Fruit fly (Drosophila melanogaster) whole organism, embryonic: ENCODE measurements around the gene Synd.

Experiments used
- Atf6 ChIP-seq: fragments of 200-800 bp; sonication (Bioruptor generic); IDR thresholded peaks from 2 replicates; pipeline ENCODE4 v1.3.6; 2022; ENCODE audit warnings: missing biosample characterization, missing genetic modification characterization
- Awh ChIP-seq: fragments of 200-800 bp; sonication (Bioruptor generic); IDR thresholded peaks from 2 replicates; pipeline ENCODE4, ENCODE4 v1.3.6; 2022; ENCODE audit warnings: missing biosample characterization, missing genetic modification characterization
- Bteb2 ChIP-seq: fragments of 200-800 bp; sonication (Bioruptor generic); optimal IDR thresholded peaks from 2 replicates; lab custom pipeline; 2016; ENCODE audit warnings: missing biosample characterization, missing genetic modification characterization
- CG10209 ChIP-seq: fragments of 200-800 bp; sonication (Bioruptor generic); optimal IDR thresholded peaks from 3 replicates; lab custom pipeline; 2017; ENCODE audit warnings: missing biosample characterization, mild to moderate bottlenecking, missing genetic modification characterization, missing genetic modification reagents
- CG11504 ChIP-seq: fragments of 200-800 bp; sonication (Bioruptor generic); optimal IDR thresholded peaks from 3 replicates; lab custom pipeline; 2019; ENCODE audit warnings: missing biosample characterization, mild to moderate bottlenecking, missing genetic modification characterization, moderate library complexity
- CG11695 ChIP-seq: fragments of 200-800 bp; sonication (Bioruptor generic); IDR thresholded peaks from 3 replicates; pipeline ENCODE4 v1.3.6; 2022; ENCODE audit warnings: missing biosample characterization, missing genetic modification characterization
- CG12659 ChIP-seq: fragments of 200-800 bp; sonication (Bioruptor generic); optimal IDR thresholded peaks from 3 replicates; lab custom pipeline; 2017; ENCODE audit warnings: mild to moderate bottlenecking, missing biosample characterization, missing genetic modification reagents, missing genetic modification characterization
- CG13296 ChIP-seq: fragments of 200-800 bp; sonication (Bioruptor generic); optimal IDR thresholded peaks from 3 replicates; lab custom pipeline; 2018; ENCODE audit warnings: missing biosample characterization, mild to moderate bottlenecking, missing genetic modification characterization
- CG15269 ChIP-seq: fragments of 200-800 bp; sonication (Bioruptor generic); optimal IDR thresholded peaks from 2 replicates; lab custom pipeline; 2018; ENCODE audit warnings: missing biosample characterization, mild to moderate bottlenecking, missing genetic modification characterization, moderate library complexity
- CG1647 ChIP-seq: fragments of 200-800 bp; sonication (Bioruptor generic); optimal IDR thresholded peaks from 3 replicates; lab custom pipeline; 2016; ENCODE audit warnings: missing biosample characterization, missing genetic modification characterization
- CG16815 ChIP-seq: fragments of 200-800 bp; sonication (Bioruptor generic); optimal IDR thresholded peaks from 3 replicates; lab custom pipeline; 2017; ENCODE audit warnings: missing biosample characterization, mild to moderate bottlenecking, missing genetic modification characterization
- CG18262 ChIP-seq: fragments of 200-800 bp; optimal IDR thresholded peaks from 3 replicates; lab custom pipeline; 2019; ENCODE audit warnings: missing biosample characterization, mild to moderate bottlenecking, missing genetic modification characterization, moderate library complexity
- CG2120 ChIP-seq: fragments of 200-800 bp; sonication (Bioruptor generic); optimal IDR thresholded peaks from 3 replicates; lab custom pipeline; 2016; ENCODE audit warnings: missing biosample characterization, missing genetic modification characterization
- CG2202 ChIP-seq: fragments of 200-800 bp; sonication (Bioruptor generic); optimal IDR thresholded peaks from 2 replicates; lab custom pipeline; 2018; ENCODE audit warnings: missing biosample characterization, mild to moderate bottlenecking, missing genetic modification characterization
- CG30403 ChIP-seq: fragments of 200-800 bp; sonication (Bioruptor generic); optimal IDR thresholded peaks from 3 replicates; lab custom pipeline; 2016; ENCODE audit warnings: missing biosample characterization, missing genetic modification characterization
- CG3281 ChIP-seq: fragments of 200-800 bp; sonication (Bioruptor generic); optimal IDR thresholded peaks from 3 replicates; lab custom pipeline; 2017; ENCODE audit warnings: missing biosample characterization, mild to moderate bottlenecking, missing genetic modification characterization
- CG4730 ChIP-seq: fragments of 200-800 bp; sonication (Bioruptor generic); IDR thresholded peaks from 2 replicates; pipeline ENCODE4 v1.3.6; 2022; ENCODE audit warnings: missing biosample characterization, missing genetic modification characterization
- CG7556 ChIP-seq: fragments of 200-800 bp; sonication (Bioruptor generic); optimal IDR thresholded peaks from 2 replicates; lab custom pipeline; 2017; ENCODE audit warnings: missing biosample characterization, mild to moderate bottlenecking, missing genetic modification characterization
- CG9437 ChIP-seq: fragments of 200-800 bp; sonication (Bioruptor generic); optimal IDR thresholded peaks from 2 replicates; lab custom pipeline; 2018; ENCODE audit warnings: missing biosample characterization, mild to moderate bottlenecking, missing genetic modification characterization
- CoRest ChIP-seq: fragments of 200-800 bp; sonication (Bioruptor generic); optimal IDR thresholded peaks from 3 replicates; lab custom pipeline; 2018; ENCODE audit warnings: missing biosample characterization, mild to moderate bottlenecking, missing genetic modification characterization, moderate library complexity
- D19A ChIP-seq: fragments of 200-800 bp; optimal IDR thresholded peaks from 3 replicates; lab custom pipeline; 2019; ENCODE audit warnings: missing biosample characterization, mild to moderate bottlenecking, missing genetic modification characterization, moderate library complexity
- Drgx ChIP-seq: fragments of 200-800 bp; sonication (Bioruptor generic); IDR thresholded peaks from 2 replicates; pipeline ENCODE4 v1.3.6; 2022; ENCODE audit warnings: missing biosample characterization, missing genetic modification characterization
- Fer1 ChIP-seq: fragments of 200-800 bp; sonication (Bioruptor generic); optimal IDR thresholded peaks from 2 replicates; lab custom pipeline; 2017; ENCODE audit warnings: missing biosample characterization, mild to moderate bottlenecking, missing genetic modification characterization
- Fer3 ChIP-seq: fragments of 200-800 bp; sonication (Bioruptor generic); optimal IDR thresholded peaks from 2 replicates; lab custom pipeline; 2018; ENCODE audit warnings: missing biosample characterization, mild to moderate bottlenecking, missing genetic modification characterization, moderate library complexity
- Gug ChIP-seq: fragments of 200-800 bp; sonication (Bioruptor generic); IDR thresholded peaks from 4 replicates; pipeline ENCODE4 v1.3.6; 2022; ENCODE audit warnings: missing biosample characterization, missing genetic modification characterization
- HHEX ChIP-seq: fragments of 200-800 bp; sonication (Bioruptor generic); optimal IDR thresholded peaks from 3 replicates; lab custom pipeline; 2017; ENCODE audit warnings: missing biosample characterization, mild to moderate bottlenecking, missing genetic modification characterization, missing genetic modification reagents
- Hmx ChIP-seq: fragments of 200-800 bp; sonication (Bioruptor generic); optimal IDR thresholded peaks from 2 replicates; lab custom pipeline; 2016; ENCODE audit warnings: missing biosample characterization, missing genetic modification characterization
- Hr51 ChIP-seq, 2 experiments: fragments of 200-800 bp; sonication (Bioruptor generic); optimal IDR thresholded peaks; 2 replicates in 1 of 2; 3 replicates in 1 of 2; lab custom pipeline; 2016 to 2018; ENCODE audit warnings: missing biosample characterization in 2 of 2, missing genetic modification characterization in 2 of 2, mild to moderate bottlenecking in 1 of 2, moderate library complexity in 1 of 2
- MESR4 ChIP-seq: fragments of 200-800 bp; sonication (Bioruptor generic); optimal IDR thresholded peaks from 2 replicates; lab custom pipeline; 2018; ENCODE audit warnings: missing biosample characterization, mild to moderate bottlenecking, missing genetic modification characterization, moderate library complexity
- Meics ChIP-seq: fragments of 200-800 bp; sonication (Bioruptor generic); optimal IDR thresholded peaks from 2 replicates; lab custom pipeline; 2017; ENCODE audit warnings: missing biosample characterization, mild to moderate bottlenecking, missing genetic modification characterization
- NfI ChIP-seq: fragments of 200-800 bp; sonication (Bioruptor generic); optimal IDR thresholded peaks from 3 replicates; lab custom pipeline; 2018; ENCODE audit warnings: missing biosample characterization, mild to moderate bottlenecking, missing genetic modification characterization, moderate library complexity
- Rfx ChIP-seq: fragments of 200-800 bp; sonication (Bioruptor generic); IDR thresholded peaks from 2 replicates; pipeline ENCODE4 v1.3.6; 2022; ENCODE audit warnings: missing biosample characterization, missing genetic modification characterization
- Taf1 ChIP-seq: fragments of 200-800 bp; sonication (Bioruptor generic); IDR thresholded peaks from 2 replicates; pipeline ENCODE4 v1.3.6; 2022; ENCODE audit warnings: missing biosample characterization, missing genetic modification characterization
- az2 ChIP-seq: fragments of 200-800 bp; sonication (Bioruptor generic); optimal IDR thresholded peaks from 3 replicates; lab custom pipeline; 2016; ENCODE audit warnings: missing biosample characterization, missing genetic modification characterization
- bcd ChIP-seq: fragments of 200-800 bp; sonication (Bioruptor generic); optimal IDR thresholded peaks from 2 replicates; lab custom pipeline; 2017; ENCODE audit warnings: missing biosample characterization, mild to moderate bottlenecking, missing genetic modification characterization
- cwo ChIP-seq: fragments of 200-800 bp; sonication (Bioruptor generic); optimal IDR thresholded peaks from 3 replicates; lab custom pipeline; 2017; ENCODE audit warnings: missing biosample characterization, missing genetic modification characterization, mild to moderate bottlenecking, moderate library complexity, missing genetic modification reagents
- dmrt99B ChIP-seq: fragments of 200-800 bp; sonication (Bioruptor generic); optimal IDR thresholded peaks from 2 replicates; lab custom pipeline; 2018; ENCODE audit warnings: missing biosample characterization, mild to moderate bottlenecking, missing genetic modification characterization, moderate library complexity
- eve ChIP-seq, 2 experiments: fragments of >200 bp; optimal IDR thresholded peaks; 2 replicates each; lab custom pipeline; 2017; ENCODE audit warnings: missing biosample characterization in 2 of 2, missing genetic modification characterization in 2 of 2
- eyg ChIP-seq: fragments of 200-800 bp; sonication (Bioruptor generic); optimal IDR thresholded peaks from 3 replicates; lab custom pipeline; 2016; ENCODE audit warnings: missing biosample characterization, missing genetic modification characterization
- fd96Cb ChIP-seq: fragments of 200-800 bp; sonication (Bioruptor generic); optimal IDR thresholded peaks from 2 replicates; lab custom pipeline; 2018; ENCODE audit warnings: missing biosample characterization, mild to moderate bottlenecking, missing genetic modification characterization, moderate library complexity
- inv ChIP-seq: fragments of 200-800 bp; sonication (Bioruptor generic); IDR thresholded peaks from 2 replicates; pipeline ENCODE4 v1.3.6; 2022; ENCODE audit warnings: missing biosample characterization, missing genetic modification characterization; ENCODE audit not compliant: partially characterized antibody
- ken ChIP-seq: fragments of 200-800 bp; sonication (Bioruptor generic); IDR thresholded peaks from 3 replicates; pipeline ENCODE4 v1.3.6; 2022; ENCODE audit warnings: missing biosample characterization, missing genetic modification characterization
- odd ChIP-seq: fragments of 200-800 bp; sonication (Bioruptor generic); optimal IDR thresholded peaks from 2 replicates; lab custom pipeline; 2017; ENCODE audit warnings: missing biosample characterization, mild to moderate bottlenecking, missing genetic modification characterization
- pnt ChIP-seq: fragments of 200-800 bp; sonication (Bioruptor generic); optimal IDR thresholded peaks from 3 replicates; lab custom pipeline; 2016; ENCODE audit warnings: missing biosample characterization, missing genetic modification characterization
- row ChIP-seq: fragments of 200-800 bp; sonication (Bioruptor generic); IDR thresholded peaks from 3 replicates; pipeline ENCODE4 v1.3.6; 2022; ENCODE audit warnings: missing biosample characterization, missing genetic modification characterization
- sens ChIP-seq: fragments of 200-800 bp; sonication (Bioruptor generic); peaks from one replicate; lab custom pipeline; 2016; ENCODE audit warnings: missing biosample characterization, missing genetic modification characterization
- tio ChIP-seq: fragments of 200-800 bp; sonication (Bioruptor generic); optimal IDR thresholded peaks from 2 replicates; lab custom pipeline; 2017; ENCODE audit warnings: missing biosample characterization, missing genetic modification characterization, inconsistent platforms

The Synd gene

DNA sequence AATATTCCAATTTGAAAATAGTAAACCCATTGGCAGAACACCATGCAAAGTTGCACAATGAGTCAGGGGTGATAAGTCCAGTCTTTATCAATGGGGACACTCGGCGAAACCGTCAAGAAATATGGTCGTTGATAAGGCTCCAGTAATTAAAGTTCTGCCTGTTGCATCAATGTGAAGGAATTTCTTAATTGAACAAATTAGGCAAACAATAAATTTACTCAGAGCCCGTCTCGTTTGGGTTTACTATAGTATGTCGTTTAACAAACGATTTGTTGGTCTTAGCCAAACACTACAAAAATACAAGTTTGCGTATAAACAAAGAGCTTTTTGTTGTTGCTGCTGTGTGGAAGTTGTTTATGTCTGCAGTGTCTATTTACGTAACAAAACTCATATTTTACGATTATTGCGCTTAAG is 2.2 kb downstream of the Synd start (continued):
- no peak for TF ChIP-seq Gug
- no peak for TF ChIP-seq inv (GFP tag; lab: Robert Waterston, UW)
- no peak for TF ChIP-seq Taf1
- TF ChIP-seq CG2120 (GFP tag; lab: Kevin White, UChicago) = peak; percentile 32
- no peak for TF ChIP-seq pnt (GFP tag; lab: Kevin White, UChicago)

dm6 chr3R:20835531-20835930 is 2.9 kb downstream of the Synd start:
- TF ChIP-seq CG11695 (GFP tag; lab: Robert Waterston, UW) = peak; percentile 11; the same call in 1 of the 3 replicates
- TF ChIP-seq CG15269 (tag; lab: Kevin White, UChicago) = no peak
- TF ChIP-seq Awh (GFP tag; lab: Robert Waterston, UW) = 0 out of 2 replicates have a peak, but pooled peaks have one; percentile 12
- no peak for TF ChIP-seq fd96Cb (tag; lab: Kevin White, UChicago)
- peak; percentile 27 for TF ChIP-seq sens
- TF ChIP-seq row = 0 out of 3 replicates have a peak, but pooled peaks have one; percentile 11
- no peak for TF ChIP-seq Gug
- TF ChIP-seq MESR4 (GFP tag; lab: Kevin White, UChicago) = no peak
- TF ChIP-seq Drgx (GFP tag; lab: Robert Waterston, UW) = 0 out of 2 replicates have a peak, but pooled peaks have one; percentile 8

dm6 chr3R:20836257-20836856 is 3.8 kb downstream of the Synd start:
- peak; percentile 24 for TF ChIP-seq NfI (GFP tag; lab: Kevin White, UChicago)
- TF ChIP-seq Fer3 (tag; lab: Kevin White, UChicago) = no peak
- TF ChIP-seq CG4730 (GFP tag; lab: Robert Waterston, UW) = 0 out of 2 replicates have a peak, but pooled peaks have one; percentile 5
- peak; percentile 42 for TF ChIP-seq CG7556 (GFP tag; lab: Kevin White, UChicago)
- peak; percentile 1 for TF ChIP-seq Fer1 (GFP tag; lab: Kevin White, UChicago)
- TF ChIP-seq Hr51 (GFP tag; optimal IDR thresholded peaks at IDR 0.05; lab: Kevin White, UChicago) = peak in 1 of 2 experiments; percentile 51
- TF ChIP-seq ken = no peak
- peak; percentile 33 for TF ChIP-seq CoRest (tag; lab: Kevin White, UChicago)
- TF ChIP-seq tio (GFP tag; lab: Kevin White, UChicago) = peak; percentile 9
- TF ChIP-seq odd (GFP tag; lab: Kevin White, UChicago) = peak; percentile 1
- no peak for TF ChIP-seq CG1647 (GFP tag; lab: Kevin White, UChicago)
- TF ChIP-seq CG13296 (GFP tag; lab: Kevin White, UChicago) = peak; percentile 5
- peak; percentile 9 for TF ChIP-seq CG30403 (GFP tag; lab: Kevin White, UChicago)
- TF ChIP-seq Atf6 = no peak
- peak in 1 of 2 experiments; percentile 61 for TF ChIP-seq eve (GFP tag; optimal IDR thresholded peaks at IDR 0.05; lab: Kevin White, UChicago)
- TF ChIP-seq CG12659 (GFP tag; lab: Kevin White, UChicago) = peak; percentile 21
- no peak for TF ChIP-seq Bteb2
- TF ChIP-seq CG10209 (GFP tag; lab: Kevin White, UChicago) = peak; percentile 21
- peak; percentile 10 for TF ChIP-seq D19A (tag; lab: Kevin White, UChicago)
- TF ChIP-seq az2 = peak; percentile 11
- peak; percentile 3 for TF ChIP-seq CG3281 (GFP tag; lab: Kevin White, UChicago)
- TF ChIP-seq dmrt99B (tag; lab: Kevin White, UChicago) = peak; percentile 21
- peak; percentile 7 for TF ChIP-seq cwo (GFP tag; lab: Kevin White, UChicago)
- TF ChIP-seq HHEX (GFP tag; lab: Kevin White, UChicago) = peak; percentile 22
- TF ChIP-seq bcd (GFP tag; lab: Kevin White, UChicago) = peak; percentile 5
- peak; percentile 52 for TF ChIP-seq Meics (GFP tag; lab: Kevin White, UChicago)
- TF ChIP-seq CG18262 (tag; lab: Kevin White, UChicago) = peak; percentile 11
- TF ChIP-seq CG11504 = peak; percentile 38
- 0 out of 2 replicates have a peak, but pooled peaks have one; percentile 5 for TF ChIP-seq Rfx (GFP tag; lab: Robert Waterston, UW)
- no peak for TF ChIP-seq Hmx (GFP tag; lab: Kevin White, UChicago)
- no peak for TF ChIP-seq CG2202 (tag; lab: Kevin White, UChicago)
- peak; percentile 37 for TF ChIP-seq CG9437
- no peak for TF ChIP-seq eyg (GFP tag; lab: Kevin White, UChicago)
- TF ChIP-seq CG16815 (GFP tag; lab: Kevin White, UChicago) = peak; percentile 10
